Fruit fly (Drosophila melanogaster): ENCODE measurements around the gene CG15369.

CG15369 gene

dm6 chrX:9226837-9227236 lies 10.2 kb downstream of the CG15369 start, which contains the start of gene Gr8a:
Gene Gr8a (plus strand): TSS chrX:9227137.
- TF ChIP-seq CG7101 (tag; optimal IDR thresholded peaks at IDR 0.05) (no peak), CG1620 (GFP tag; optimal IDR thresholded peaks at IDR 0.05) (no peak), CG7045 (GFP tag; optimal IDR thresholded peaks at IDR 0.05) (no peak), cic (GFP tag; optimal IDR thresholded peaks at IDR 0.05) (no peak), CG5204 (GFP tag; optimal IDR thresholded peaks at IDR 0.05) (no peak), cnc (optimal IDR thresholded peaks at IDR 0.05) (no peak), CG33017 (tag; optimal IDR thresholded peaks at IDR 0.05) (no peak), toe (GFP tag; optimal IDR thresholded peaks at IDR 0.05) (no peak), bab1 (GFP tag; optimal IDR thresholded peaks at IDR 0.05) (no peak), ovo (GFP tag; optimal IDR thresholded peaks at IDR 0.05) (no peak), Mnt (GFP tag; optimal IDR thresholded peaks at IDR 0.05) (no peak), pad (GFP tag; optimal IDR thresholded peaks at IDR 0.05) (no peak), CG14711 (tag; optimal IDR thresholded peaks at IDR 0.05) (no peak), CG12768 (GFP tag; optimal IDR thresholded peaks at IDR 0.05) (no peak), tj (GFP tag; optimal IDR thresholded peaks at IDR 0.05) (no peak), kay (GFP tag; ENCODE audit: borderline replicate concordance) (no peak), CG11617 (GFP tag; optimal IDR thresholded peaks at IDR 0.05) (no peak)

- TF ChIP-seq cic (GFP tag; optimal IDR thresholded peaks at IDR 0.05), result no peak
- no peak for TF ChIP-seq CG33017 (tag; optimal IDR thresholded peaks at IDR 0.05)
- no peak for TF ChIP-seq CG1620 (GFP tag; optimal IDR thresholded peaks at IDR 0.05)
- TF ChIP-seq kay (GFP tag; ENCODE audit: borderline replicate concordance), result no peak
- no peak for TF ChIP-seq pad (GFP tag; optimal IDR thresholded peaks at IDR 0.05)
- peak; percentile 65 for TF ChIP-seq bab1 (GFP tag; optimal IDR thresholded peaks at IDR 0.05)
- no peak for TF ChIP-seq ovo (GFP tag; optimal IDR thresholded peaks at IDR 0.05)
- TF ChIP-seq Clk (GFP tag; optimal IDR thresholded peaks at IDR 0.05), result no peak
- no peak for TF ChIP-seq CG7101 (tag; optimal IDR thresholded peaks at IDR 0.05)
- no peak for TF ChIP-seq Hr96 (GFP tag; optimal IDR thresholded peaks at IDR 0.05)
- TF ChIP-seq CG14711 (tag; optimal IDR thresholded peaks at IDR 0.05), result peak; percentile 31
- no peak for TF ChIP-seq toe (GFP tag; optimal IDR thresholded peaks at IDR 0.05)
These were observed 15.5 kb downstream of the CG15369 start, which contains the start of gene CG12121 for dm6 chrX:9232199-9232598. Gene CG12121 (minus strand): TSS chrX:9232378.

- TF ChIP-seq toe (GFP tag; optimal IDR thresholded peaks at IDR 0.05) (no peak), ovo (GFP tag; optimal IDR thresholded peaks at IDR 0.05) (no peak), Clk (GFP tag; optimal IDR thresholded peaks at IDR 0.05) (no peak), kay (GFP tag; ENCODE audit: borderline replicate concordance) (no peak), CG5204 (GFP tag; optimal IDR thresholded peaks at IDR 0.05) (no peak), CG33017 (tag; optimal IDR thresholded peaks at IDR 0.05) (no peak), Hr96 (GFP tag; optimal IDR thresholded peaks at IDR 0.05) (no peak), pad (GFP tag; optimal IDR thresholded peaks at IDR 0.05) (no peak), CG14711 (tag; optimal IDR thresholded peaks at IDR 0.05) (no peak), CG7101 (tag; optimal IDR thresholded peaks at IDR 0.05) (no peak), CG1620 (GFP tag; optimal IDR thresholded peaks at IDR 0.05) (no peak), cic (GFP tag; optimal IDR thresholded peaks at IDR 0.05) (no peak), CG11617 (GFP tag; optimal IDR thresholded peaks at IDR 0.05) (no peak)
These were observed 19.8 kb downstream of the CG15369 start, which contains the start of gene Ir8a for dm6 chrX:9236485-9236884. Gene Ir8a (minus strand): TSS chrX:9236585.

dm6 chrX:9243417-9243884 lies 26.8 kb downstream of the CG15369 start, which contains the start of the genes mxc and Larp7:
Gene mxc (minus strand): TSS chrX:9243467.
Gene Larp7 (plus strand): TSS chrX:9243817.
- TF ChIP-seq CG7101 (tag; optimal IDR thresholded peaks at IDR 0.05) (peak; percentile 71), toe (GFP tag; optimal IDR thresholded peaks at IDR 0.05) (peak; percentile 80), Crg-1 (GFP tag; optimal IDR thresholded peaks at IDR 0.05) (peak; percentile 84), bab1 (GFP tag; optimal IDR thresholded peaks at IDR 0.05) (peak; percentile 84), CG11617 (GFP tag; optimal IDR thresholded peaks at IDR 0.05) (peak; percentile 79), pad (GFP tag; optimal IDR thresholded peaks at IDR 0.05) (peak; percentile 60), Hr96 (GFP tag; optimal IDR thresholded peaks at IDR 0.05) (peak; percentile 82), ovo (GFP tag; optimal IDR thresholded peaks at IDR 0.05) (peak; percentile 89), CG1620 (GFP tag; optimal IDR thresholded peaks at IDR 0.05) (peak; percentile 86), CG7045 (GFP tag; optimal IDR thresholded peaks at IDR 0.05) (peak; percentile 30), cic (GFP tag; optimal IDR thresholded peaks at IDR 0.05) (no peak), Clk (GFP tag; optimal IDR thresholded peaks at IDR 0.05) (no peak), cnc (optimal IDR thresholded peaks at IDR 0.05) (no peak), CG12768 (GFP tag; optimal IDR thresholded peaks at IDR 0.05) (no peak), tj (GFP tag; optimal IDR thresholded peaks at IDR 0.05) (peak; percentile 53), CG14711 (tag; optimal IDR thresholded peaks at IDR 0.05) (peak; percentile 90), CG33017 (tag; optimal IDR thresholded peaks at IDR 0.05) (no peak), Mnt (GFP tag; optimal IDR thresholded peaks at IDR 0.05) (peak; percentile 67), kay (GFP tag; ENCODE audit: borderline replicate concordance) (no peak), CG5204 (GFP tag; optimal IDR thresholded peaks at IDR 0.05) (no peak)

dm6 chrX:9247171-9247783 lies 30.6 kb downstream of the CG15369 start, which contains the start of the genes amx and Dsor1:
Gene amx (minus strand): TSS chrX:9247336.
Gene Dsor1 (plus strand): TSS chrX:9247342.
- TF ChIP-seq tj (GFP tag; optimal IDR thresholded peaks at IDR 0.05), result peak; percentile 70
- TF ChIP-seq CG7045 (GFP tag; optimal IDR thresholded peaks at IDR 0.05), result no peak
- no peak for TF ChIP-seq cic (GFP tag; optimal IDR thresholded peaks at IDR 0.05)
- TF ChIP-seq cnc (optimal IDR thresholded peaks at IDR 0.05), result no peak
- no peak for TF ChIP-seq CG14711 (tag; optimal IDR thresholded peaks at IDR 0.05)
- no peak for TF ChIP-seq CG5204 (GFP tag; optimal IDR thresholded peaks at IDR 0.05)
- TF ChIP-seq Mnt (GFP tag; optimal IDR thresholded peaks at IDR 0.05), result no peak
- no peak for TF ChIP-seq CG12768 (GFP tag; optimal IDR thresholded peaks at IDR 0.05)
- no peak for TF ChIP-seq pad (GFP tag; optimal IDR thresholded peaks at IDR 0.05)
- TF ChIP-seq ovo (GFP tag; optimal IDR thresholded peaks at IDR 0.05), result peak; percentile 32
- no peak for TF ChIP-seq CG33017 (tag; optimal IDR thresholded peaks at IDR 0.05)
- peak; percentile 24 for TF ChIP-seq CG7101 (tag; optimal IDR thresholded peaks at IDR 0.05)
- no peak for TF ChIP-seq Crg-1 (GFP tag; optimal IDR thresholded peaks at IDR 0.05)
- TF ChIP-seq bab1 (GFP tag; optimal IDR thresholded peaks at IDR 0.05), result peak; percentile 26
- TF ChIP-seq CG1620 (GFP tag; optimal IDR thresholded peaks at IDR 0.05), result no peak
